Worm (Caenorhabditis elegans) whole organism, mixed stage, embryonic: ENCODE results near the gene srd-39.

Experiments
- cnd-1 ChIP-seq: fragments of 200-800 bp; sonication (Bioruptor generic); optimal IDR thresholded peaks from 2 replicates; lab custom pipeline; 2018; ENCODE audit warnings: mild to moderate bottlenecking, missing genetic modification characterization, missing compliant biosample characterization
- elt-1 ChIP-seq: sonication (generic microtip); optimal IDR thresholded peaks from 2 replicates; lab custom pipeline; 2017; ENCODE audit warnings: missing genetic modification characterization, mild to moderate bottlenecking, missing compliant biosample characterization, antibody characterized with exemption, moderate library complexity, borderline replicate concordance; ENCODE audit not compliant: insufficient read depth
- mab-5 ChIP-seq: fragments of 150-350 bp; optimal IDR thresholded peaks from 2 replicates; lab custom pipeline; 2014; ENCODE audit warnings: missing biosample characterization, missing genetic modification characterization
- nhr-237 ChIP-seq: fragments of 150-350 bp; optimal IDR thresholded peaks from 2 replicates; lab custom pipeline; 2014; ENCODE audit warnings: missing biosample characterization, missing genetic modification characterization
- pha-4 ChIP-seq: fragments of 150-350 bp; optimal IDR thresholded peaks from 2 replicates; lab custom pipeline; 2018; ENCODE audit warnings: missing biosample characterization, missing genetic modification reagents, missing genetic modification characterization
- unc-62 ChIP-seq: fragments of 150-350 bp; optimal IDR thresholded peaks from 2 replicates; lab custom pipeline; 2014; ENCODE audit warnings: missing biosample characterization, missing genetic modification reagents, missing genetic modification characterization
- ztf-11 ChIP-seq: fragments of 150-350 bp; optimal IDR thresholded peaks from 2 replicates; lab custom pipeline; 2014; ENCODE audit warnings: missing biosample characterization, missing genetic modification characterization

DNA sequence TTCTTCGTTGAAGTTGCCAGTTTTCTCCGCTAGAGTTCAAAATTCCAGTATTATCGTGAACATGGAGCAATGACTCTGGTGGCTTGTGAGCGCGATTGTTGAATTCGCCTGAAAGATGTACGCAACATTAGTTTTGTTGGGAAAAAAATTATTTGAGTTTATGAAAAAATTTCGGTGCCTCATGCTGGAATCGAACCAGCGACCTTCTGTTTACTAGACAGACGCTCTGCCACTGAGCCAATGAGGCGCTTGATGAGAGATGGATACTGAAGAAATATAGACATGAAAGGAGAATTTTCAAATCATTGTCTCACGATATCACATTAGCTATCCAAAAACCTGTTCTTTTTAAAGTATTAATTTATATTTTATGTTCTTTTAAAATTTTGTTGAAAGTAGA lies 16.9 kb downstream of the srd-39 start:
- TF ChIP-seq unc-62 (GFP tag; lab: Kevin White, UChicago) (no peak), mab-5 (no peak), cnd-1 (tag; lab: Kevin White, UChicago) (no peak), nhr-237 (no peak), ztf-11 (tag; lab: Kevin White, UChicago) (no peak), pha-4 (tag; lab: Kevin White, UChicago) (no peak), elt-1 (tag; lab: Kevin White, UChicago) (no peak)
